Fruit fly (Drosophila melanogaster): ENCODE results near the gene OtopLb.

dm6 chr2L:3301058-3301457, 20.7 kb upstream of the OtopLb start:
- TF ChIP-seq Dll (optimal IDR thresholded peaks at IDR 0.05) (no peak), CG8478 (optimal IDR thresholded peaks at IDR 0.05) (no peak), usp (GFP tag; optimal IDR thresholded peaks at IDR 0.05) (no peak)
